Fruit fly (Drosophila melanogaster): ENCODE data around the gene Zip102B.

The Zip102B gene

dm6 chr4:313696-314104 lies at the start of gene Zip102B:
Zip102B (minus strand) TSS chr4:314087.
- TF ChIP-seq pan (optimal IDR thresholded peaks at IDR 0.05) = no peak

dm6 chr4:359759-360290 lies 45.9 kb upstream of the Zip102B start, which contains the start of gene Hcf:
Hcf (plus strand) TSS chr4:359938.
- TF ChIP-seq Dll (optimal IDR thresholded peaks at IDR 0.05) (no peak), pan (optimal IDR thresholded peaks at IDR 0.05) (no peak), EcR (GFP tag; optimal IDR thresholded peaks at IDR 0.05) (no peak), CG8478 (optimal IDR thresholded peaks at IDR 0.05) (no peak), usp (GFP tag; optimal IDR thresholded peaks at IDR 0.05) (no peak), psq (optimal IDR thresholded peaks at IDR 0.05) (no peak)

- TF ChIP-seq usp (GFP tag; optimal IDR thresholded peaks at IDR 0.05) = no peak
These were observed 45.0 kb upstream of the Zip102B start for dm6 chr4:358930-359268.

dm6 chr4:358093-358929 lies 44.4 kb upstream of the Zip102B start, which contains the start of gene PMCA:
PMCA (minus strand) TSS chr4:358917.
- TF ChIP-seq pan (optimal IDR thresholded peaks at IDR 0.05) (no peak), CG8478 (optimal IDR thresholded peaks at IDR 0.05) (no peak), usp (GFP tag; optimal IDR thresholded peaks at IDR 0.05) (no peak), Dll (optimal IDR thresholded peaks at IDR 0.05) (no peak), EcR (GFP tag; optimal IDR thresholded peaks at IDR 0.05) (no peak), psq (optimal IDR thresholded peaks at IDR 0.05) (no peak)

dm6 chr4:336021-336420 lies 22.1 kb upstream of the Zip102B start:
- TF ChIP-seq EcR (GFP tag; optimal IDR thresholded peaks at IDR 0.05) = no peak
- TF ChIP-seq usp (GFP tag; optimal IDR thresholded peaks at IDR 0.05) = no peak
- TF ChIP-seq psq (optimal IDR thresholded peaks at IDR 0.05) = no peak
- no peak for TF ChIP-seq pan (optimal IDR thresholded peaks at IDR 0.05)
- no peak for TF ChIP-seq CG8478 (optimal IDR thresholded peaks at IDR 0.05)
- TF ChIP-seq Dll (optimal IDR thresholded peaks at IDR 0.05) = no peak

dm6 chr4:332268-332667 lies 18.4 kb upstream of the Zip102B start:
- TF ChIP-seq pan (optimal IDR thresholded peaks at IDR 0.05) (no peak), EcR (GFP tag; optimal IDR thresholded peaks at IDR 0.05) (no peak), psq (optimal IDR thresholded peaks at IDR 0.05) (no peak), CG8478 (optimal IDR thresholded peaks at IDR 0.05) (no peak), Dll (optimal IDR thresholded peaks at IDR 0.05) (no peak), usp (GFP tag; optimal IDR thresholded peaks at IDR 0.05) (no peak)

dm6 chr4:329119-329518 lies 15.2 kb upstream of the Zip102B start:
- TF ChIP-seq pan (optimal IDR thresholded peaks at IDR 0.05) (no peak), EcR (GFP tag; optimal IDR thresholded peaks at IDR 0.05) (no peak), usp (GFP tag; optimal IDR thresholded peaks at IDR 0.05) (no peak), CG8478 (optimal IDR thresholded peaks at IDR 0.05) (no peak), psq (optimal IDR thresholded peaks at IDR 0.05) (no peak), Dll (optimal IDR thresholded peaks at IDR 0.05) (no peak)

dm6 chr4:318795-319194 lies 4.9 kb upstream of the Zip102B start:
- TF ChIP-seq Dll (optimal IDR thresholded peaks at IDR 0.05) (no peak), CG8478 (optimal IDR thresholded peaks at IDR 0.05) (no peak), pan (optimal IDR thresholded peaks at IDR 0.05) (no peak), psq (optimal IDR thresholded peaks at IDR 0.05) (no peak), usp (GFP tag; optimal IDR thresholded peaks at IDR 0.05) (no peak), EcR (GFP tag; optimal IDR thresholded peaks at IDR 0.05) (no peak)

dm6 chr4:315322-315721 lies 1.4 kb upstream of the Zip102B start:
- TF ChIP-seq EcR (GFP tag; optimal IDR thresholded peaks at IDR 0.05) (no peak), Dll (optimal IDR thresholded peaks at IDR 0.05) (no peak)

- TF ChIP-seq EcR (GFP tag; optimal IDR thresholded peaks at IDR 0.05) = no peak
- no peak for TF ChIP-seq CG8478 (optimal IDR thresholded peaks at IDR 0.05)
- TF ChIP-seq usp (GFP tag; optimal IDR thresholded peaks at IDR 0.05) = no peak
- no peak for TF ChIP-seq Dll (optimal IDR thresholded peaks at IDR 0.05)
- no peak for TF ChIP-seq pan (optimal IDR thresholded peaks at IDR 0.05)
- no peak for TF ChIP-seq psq (optimal IDR thresholded peaks at IDR 0.05)
These were observed 882 bp upstream of the Zip102B start, which contains the start of gene Rnf11 for dm6 chr4:314672-315266. Rnf11 (plus strand) TSS chr4:314923.

- no peak for TF ChIP-seq psq (optimal IDR thresholded peaks at IDR 0.05)
- TF ChIP-seq Dll (optimal IDR thresholded peaks at IDR 0.05) = no peak
- TF ChIP-seq EcR (GFP tag; optimal IDR thresholded peaks at IDR 0.05) = no peak
- no peak for TF ChIP-seq pan (optimal IDR thresholded peaks at IDR 0.05)
- TF ChIP-seq CG8478 (optimal IDR thresholded peaks at IDR 0.05) = no peak
- no peak for TF ChIP-seq usp (GFP tag; optimal IDR thresholded peaks at IDR 0.05)
These were observed 3.2 kb downstream of the Zip102B start for dm6 chr4:310670-311069.

dm6 chr4:307931-308330 lies 6.0 kb downstream of the Zip102B start, which contains the start of gene Rad23:
Rad23 (plus strand) TSS chr4:308093.
- TF ChIP-seq pan (optimal IDR thresholded peaks at IDR 0.05) (no peak), usp (GFP tag; optimal IDR thresholded peaks at IDR 0.05) (no peak), CG8478 (optimal IDR thresholded peaks at IDR 0.05) (no peak), Dll (optimal IDR thresholded peaks at IDR 0.05) (no peak), psq (optimal IDR thresholded peaks at IDR 0.05) (no peak), EcR (GFP tag; optimal IDR thresholded peaks at IDR 0.05) (no peak)

Measured in whole organism.